Fruit fly (Drosophila melanogaster): ENCODE measurements around the gene sov.

sov gene

dm6 chrX:6756175-6756718 lies at the start of gene sov:
TSS of gene sov (plus strand) at chrX:6756322.
- TF ChIP-seq tin (GFP tag; optimal IDR thresholded peaks at IDR 0.05) (no peak), Jarid2 (GFP tag; optimal IDR thresholded peaks at IDR 0.05) (peak; percentile 18), vvl (GFP tag; IDR thresholded peaks at IDR 0.05) (no peak), Mes4 (GFP tag; optimal IDR thresholded peaks at IDR 0.05) (no peak), CG10979 (tag; optimal IDR thresholded peaks at IDR 0.05) (no peak), CG7963 (GFP tag; IDR thresholded peaks at IDR 0.05; ENCODE audit: partially characterized antibody) (peak; percentile 70), Dref (GFP tag; IDR thresholded peaks at IDR 0.05) (peak; percentile 61), nerfin-2 (GFP tag; IDR thresholded peaks at IDR 0.05; ENCODE audit: partially characterized antibody) (peak; percentile 73; the same call in 1 of the 2 replicates), dan (GFP tag; IDR thresholded peaks at IDR 0.05) (no peak), CG6791 (GFP tag; IDR thresholded peaks at IDR 0.05; ENCODE audit: partially characterized antibody) (peak; percentile 78), CkIIα-i1 (GFP tag; IDR thresholded peaks at IDR 0.05) (no peak), nom (GFP tag; optimal IDR thresholded peaks at IDR 0.05) (peak; percentile 23), Blimp-1 (GFP tag; optimal IDR thresholded peaks at IDR 0.05) (peak; percentile 65), usp (GFP tag; optimal IDR thresholded peaks at IDR 0.05) (no peak), Atf6 (GFP tag; IDR thresholded peaks at IDR 0.05) (no peak), CG17359 (tag; optimal IDR thresholded peaks at IDR 0.05) (no peak), CG2116 (GFP tag; optimal IDR thresholded peaks at IDR 0.05) (peak; percentile 65), nmo (GFP tag; optimal IDR thresholded peaks at IDR 0.05) (peak; percentile 36), tup (GFP tag; optimal IDR thresholded peaks at IDR 0.05) (no peak), YL-1 (GFP tag; optimal IDR thresholded peaks at IDR 0.05) (no peak), sna (GFP tag; IDR thresholded peaks at IDR 0.05; ENCODE audit: partially characterized antibody) (peak; percentile 94), CG2712 (tag; optimal IDR thresholded peaks at IDR 0.05) (no peak), Sin3A (optimal IDR thresholded peaks at IDR 0.05) (peak; percentile 76), Dad (GFP tag; optimal IDR thresholded peaks at IDR 0.05) (no peak), CG42726 (GFP tag; IDR thresholded peaks at IDR 0.05; ENCODE audit: partially characterized antibody) (peak; percentile 56; the same call in 1 of the 2 replicates), bbx (GFP tag; IDR thresholded peaks at IDR 0.05; ENCODE audit: partially characterized antibody) (peak; percentile 74), Opbp (GFP tag; IDR thresholded peaks at IDR 0.05; ENCODE audit: partially characterized antibody) (peak; percentile 84), CG2199 (GFP tag; IDR thresholded peaks at IDR 0.05) (0 out of 3 replicates have a peak, but pooled peaks have one; percentile 22), CG12769 (tag; optimal IDR thresholded peaks at IDR 0.05) (peak; percentile 36), CG17361 (GFP tag; IDR thresholded peaks at IDR 0.05) (peak; percentile 39; the same call in 2 of the 3 replicates), CG3726 (GFP tag; IDR thresholded peaks at IDR 0.05) (no peak), CG8478 (optimal IDR thresholded peaks at IDR 0.05) (no peak), CG15601 (tag; optimal IDR thresholded peaks at IDR 0.05) (peak; percentile 3), Hr3 (GFP tag; optimal IDR thresholded peaks at IDR 0.05) (no peak), zf30C (GFP tag; optimal IDR thresholded peaks at IDR 0.05) (no peak), ab (GFP tag; optimal IDR thresholded peaks at IDR 0.05) (no peak), CG8359 (GFP tag; optimal IDR thresholded peaks at IDR 0.05; ENCODE audit: borderline replicate concordance) (no peak), Atf-2 (GFP tag; optimal IDR thresholded peaks at IDR 0.05) (no peak), jumu (GFP tag; optimal IDR thresholded peaks at IDR 0.05) (no peak), trh (GFP tag; optimal IDR thresholded peaks at IDR 0.05) (no peak), otp (GFP tag; IDR thresholded peaks at IDR 0.05) (no peak), CG15073 (GFP tag; optimal IDR thresholded peaks at IDR 0.05) (no peak), amos (GFP tag; IDR thresholded peaks at IDR 0.05; ENCODE audit: partially characterized antibody) (peak; percentile 77), Ets97D (GFP tag; optimal IDR thresholded peaks at IDR 0.05) (peak; percentile 37), CG17328 (GFP tag; IDR thresholded peaks at IDR 0.05) (no peak), Hmx (GFP tag; optimal IDR thresholded peaks at IDR 0.05) (no peak), Dp (GFP tag; optimal IDR thresholded peaks at IDR 0.05) (peak; percentile 15), pum (GFP tag; optimal IDR thresholded peaks at IDR 0.05) (no peak), CG4707 (GFP tag; optimal IDR thresholded peaks at IDR 0.05) (peak; percentile 85), phol (tag; optimal IDR thresholded peaks at IDR 0.05) (peak; percentile 34)
